Worm (Caenorhabditis elegans): ENCODE measurements around the gene R05H10.7.

- TF ChIP-seq ama-1 (optimal IDR thresholded peaks at IDR 0.05): no peak
- TF ChIP-seq B0310.2 (tag; optimal IDR thresholded peaks at IDR 0.05): no peak
- no peak for TF ChIP-seq tbx-37 (GFP tag; conservative IDR thresholded peaks at IDR 0.05)
- no peak for TF ChIP-seq flt-1 (GFP tag; IDR thresholded peaks at IDR 0.05)
- no peak for TF ChIP-seq hmg-4 (GFP tag; optimal IDR thresholded peaks at IDR 0.05)
- TF ChIP-seq pes-1 (GFP tag; IDR thresholded peaks at IDR 0.05): no peak
- no peak for TF ChIP-seq F13C5.2 (tag; optimal IDR thresholded peaks at IDR 0.05)
- no peak for TF ChIP-seq tra-4 (tag; optimal IDR thresholded peaks at IDR 0.05)
- TF ChIP-seq scrt-1 (GFP tag; IDR thresholded peaks at IDR 0.05): no peak
Measured at ce11 chrII:14867530-14867929, 12.2 kb downstream of the R05H10.7 start.

All from whole organism, early embryonic.